Worm (Caenorhabditis elegans) whole organism, L4 larva: Measurements from ENCODE around the gene lgmn-1.

ENCODE experiments used
- R02D3.7 ChIP-seq: fragments of 150-350 bp; sonication (generic microtip); optimal IDR thresholded peaks from 3 replicates; lab custom pipeline; 2014; ENCODE audit warnings: missing biosample characterization, missing genetic modification characterization
- Y5F2A.4 ChIP-seq: fragments of 200-800 bp; sonication (Bioruptor generic); optimal IDR thresholded peaks from 2 replicates; lab custom pipeline; 2018; ENCODE audit warnings: mild to moderate bottlenecking, missing genetic modification characterization, missing compliant biosample characterization
- dmd-6 ChIP-seq: fragments of 200-800 bp; sonication (Bioruptor generic); IDR thresholded peaks from 2 replicates; pipeline ENCODE4 v1.3.6; 2022; ENCODE audit warnings: missing genetic modification reagents, missing genetic modification characterization, missing compliant biosample characterization
- dve-1 ChIP-seq: sonication (generic microtip); optimal IDR thresholded peaks from 2 replicates; lab custom pipeline; 2017; ENCODE audit warnings: antibody characterized with exemption, mild to moderate bottlenecking, missing genetic modification characterization, missing compliant biosample characterization; ENCODE audit not compliant: insufficient read depth
- fkh-10 ChIP-seq: fragments of 150-350 bp; optimal IDR thresholded peaks from 2 replicates; lab custom pipeline; 2014; ENCODE audit warnings: missing biosample characterization, missing genetic modification reagents, missing genetic modification characterization
- lir-3 ChIP-seq: sonication (generic microtip); optimal IDR thresholded peaks from 2 replicates; lab custom pipeline; 2016; ENCODE audit warnings: mild to moderate bottlenecking, missing genetic modification characterization, missing compliant biosample characterization
- nhr-10 ChIP-seq: fragments of 150-350 bp; optimal IDR thresholded peaks from 2 replicates; lab custom pipeline; 2014; ENCODE audit warnings: missing biosample characterization, missing genetic modification characterization
- nhr-76 ChIP-seq: fragments of 150-350 bp; optimal IDR thresholded peaks from 2 replicates; lab custom pipeline; 2014; ENCODE audit warnings: missing biosample characterization, missing genetic modification characterization
- unc-39 ChIP-seq: sonication (generic microtip); optimal IDR thresholded peaks from 2 replicates; lab custom pipeline; 2017; ENCODE audit warnings: missing biosample characterization, missing genetic modification characterization
- zag-1 ChIP-seq: fragments of 150-350 bp; optimal IDR thresholded peaks from 2 replicates; lab custom pipeline; 2014; ENCODE audit warnings: missing biosample characterization, missing genetic modification characterization
- ztf-11 ChIP-seq: fragments of 150-350 bp; optimal IDR thresholded peaks from 2 replicates; lab custom pipeline; 2014; ENCODE audit warnings: missing biosample characterization, missing genetic modification characterization

ce11 chrV:12551638-12552478, 39.0 kb downstream of the lgmn-1 start:
- TF ChIP-seq R02D3.7 (tag; lab: Kevin White, UChicago) (no peak), dve-1 (tag; lab: Kevin White, UChicago) (no peak), lir-3 (tag; lab: Kevin White, UChicago) (no peak), fkh-10 (no peak), unc-39 (tag; lab: Kevin White, UChicago) (no peak), dmd-6 (no peak), nhr-10 (tag; lab: Kevin White, UChicago) (no peak), nhr-76 (tag; lab: Kevin White, UChicago) (no peak), zag-1 (tag; lab: Kevin White, UChicago) (no peak), ztf-11 (no peak), Y5F2A.4 (GFP tag; lab: Kevin White, UChicago) (no peak)
